Worm (Caenorhabditis elegans) whole organism, mixed stage, embryonic: ENCODE measurements around the gene klp-19.
A peak's percentile ranks its signal among the peaks of the same experiment; 100 is the strongest.

Source experiments
- M03D4.4 ChIP-seq: sonication (generic microtip); optimal IDR thresholded peaks from 2 replicates; lab custom pipeline; 2017; ENCODE audit warnings: mild to moderate bottlenecking, missing genetic modification characterization, missing compliant biosample characterization
- blmp-1 ChIP-seq: fragments of 150-350 bp; optimal IDR thresholded peaks from 2 replicates; lab custom pipeline; 2014; ENCODE audit warnings: missing biosample characterization, missing genetic modification characterization
- ceh-39 ChIP-seq: fragments of 150-350 bp; optimal IDR thresholded peaks from 2 replicates; lab custom pipeline; 2014; ENCODE audit warnings: missing biosample characterization, missing genetic modification characterization
- ceh-43 ChIP-seq: fragments of 200-800 bp; sonication (Bioruptor generic); optimal IDR thresholded peaks from 2 replicates; lab custom pipeline; 2018; ENCODE audit warnings: mild to moderate bottlenecking, missing genetic modification characterization, moderate library complexity, missing compliant biosample characterization
- ceh-83 ChIP-seq: fragments of 200-800 bp; sonication (Bioruptor generic); optimal IDR thresholded peaks from 2 replicates; lab custom pipeline; 2018; ENCODE audit warnings: mild to moderate bottlenecking, missing genetic modification characterization, missing compliant biosample characterization
- ces-1 ChIP-seq: fragments of 150-350 bp; optimal IDR thresholded peaks from 2 replicates; lab custom pipeline; 2014; ENCODE audit warnings: missing biosample characterization, missing genetic modification reagents, missing genetic modification characterization
- cnd-1 ChIP-seq: fragments of 200-800 bp; sonication (Bioruptor generic); optimal IDR thresholded peaks from 2 replicates; lab custom pipeline; 2018; ENCODE audit warnings: mild to moderate bottlenecking, missing genetic modification characterization, missing compliant biosample characterization
- elt-1 ChIP-seq: sonication (generic microtip); optimal IDR thresholded peaks from 2 replicates; lab custom pipeline; 2017; ENCODE audit warnings: missing genetic modification characterization, mild to moderate bottlenecking, missing compliant biosample characterization, antibody characterized with exemption, moderate library complexity, borderline replicate concordance; ENCODE audit not compliant: insufficient read depth
- elt-3 ChIP-seq: fragments of 150-350 bp; optimal IDR thresholded peaks from 2 replicates; lab custom pipeline; 2014; ENCODE audit warnings: missing biosample characterization, missing genetic modification characterization
- flh-1 ChIP-seq: fragments of 200-800 bp; sonication (Bioruptor generic); optimal IDR thresholded peaks from 2 replicates; lab custom pipeline; 2018; ENCODE audit warnings: mild to moderate bottlenecking, missing genetic modification characterization, moderate library complexity, missing compliant biosample characterization
- ham-2 ChIP-seq: fragments of 200-800 bp; sonication (Bioruptor generic); optimal IDR thresholded peaks from 2 replicates; lab custom pipeline; 2018; ENCODE audit warnings: mild to moderate bottlenecking, missing genetic modification characterization, missing compliant biosample characterization
- hlh-1 ChIP-seq: fragments of 150-350 bp; optimal IDR thresholded peaks from 2 replicates; lab custom pipeline; 2014; ENCODE audit warnings: missing biosample characterization, missing genetic modification reagents, missing genetic modification characterization
- lin-13 ChIP-seq: fragments of 150-350 bp; optimal IDR thresholded peaks from 2 replicates; lab custom pipeline; 2014; ENCODE audit warnings: missing biosample characterization, missing genetic modification characterization
- lin-32 ChIP-seq: fragments of 200-800 bp; sonication (Bioruptor generic); optimal IDR thresholded peaks from 2 replicates; lab custom pipeline; 2018; ENCODE audit warnings: mild to moderate bottlenecking, missing genetic modification characterization, missing compliant biosample characterization
- lsy-2 ChIP-seq: fragments of 150-350 bp; optimal IDR thresholded peaks from 2 replicates; lab custom pipeline; 2014; ENCODE audit warnings: missing biosample characterization, missing genetic modification characterization
- mab-5 ChIP-seq: fragments of 150-350 bp; optimal IDR thresholded peaks from 2 replicates; lab custom pipeline; 2014; ENCODE audit warnings: missing biosample characterization, missing genetic modification characterization
- mep-1 ChIP-seq: fragments of 150-350 bp; optimal IDR thresholded peaks from 2 replicates; lab custom pipeline; 2017; ENCODE audit warnings: missing biosample characterization, missing genetic modification reagents, missing genetic modification characterization, inconsistent platforms
- mls-2 ChIP-seq: sonication (generic microtip); optimal IDR thresholded peaks from 2 replicates; lab custom pipeline; 2016; ENCODE audit warnings: mild to moderate bottlenecking, missing genetic modification characterization, moderate library complexity, missing compliant biosample characterization
- nhr-2 ChIP-seq: fragments of 150-350 bp; optimal IDR thresholded peaks from 2 replicates; lab custom pipeline; 2014; ENCODE audit warnings: missing biosample characterization, missing genetic modification characterization
- nhr-237 ChIP-seq: fragments of 150-350 bp; optimal IDR thresholded peaks from 2 replicates; lab custom pipeline; 2014; ENCODE audit warnings: missing biosample characterization, missing genetic modification characterization
- nhr-28 ChIP-seq: fragments of 150-350 bp; optimal IDR thresholded peaks from 2 replicates; lab custom pipeline; 2014; ENCODE audit warnings: missing biosample characterization, missing genetic modification characterization
- nhr-76 ChIP-seq: sonication (generic microtip); optimal IDR thresholded peaks from 2 replicates; lab custom pipeline; 2017; ENCODE audit warnings: missing biosample characterization, missing genetic modification characterization
- sem-2 ChIP-seq: fragments of 200-800 bp; sonication (Bioruptor generic); optimal IDR thresholded peaks from 2 replicates; lab custom pipeline; 2018; ENCODE audit warnings: mild to moderate bottlenecking, missing genetic modification characterization, missing compliant biosample characterization
- snpc-4 ChIP-seq: fragments of 150-350 bp; optimal IDR thresholded peaks from 2 replicates; lab custom pipeline; 2014; ENCODE audit warnings: missing biosample characterization, missing genetic modification characterization
- sptf-1 ChIP-seq: sonication (generic microtip); optimal IDR thresholded peaks from 2 replicates; lab custom pipeline; 2017; ENCODE audit warnings: mild to moderate bottlenecking, missing genetic modification characterization, moderate library complexity, missing compliant biosample characterization
- tbx-8 ChIP-seq: fragments of 200-800 bp; sonication (Bioruptor generic); optimal IDR thresholded peaks from 2 replicates; lab custom pipeline; 2018; ENCODE audit warnings: mild to moderate bottlenecking, missing genetic modification characterization, moderate library complexity, missing compliant biosample characterization
- unc-120 ChIP-seq: sonication (generic microtip); optimal IDR thresholded peaks from 2 replicates; lab custom pipeline; 2017; ENCODE audit warnings: missing genetic modification characterization, missing compliant biosample characterization; ENCODE audit not compliant: poor library complexity, severe bottlenecking
- unc-39 ChIP-seq: fragments of 150-350 bp; optimal IDR thresholded peaks from 2 replicates; lab custom pipeline; 2014; ENCODE audit warnings: missing biosample characterization, missing genetic modification characterization
- unc-62 ChIP-seq: fragments of 150-350 bp; optimal IDR thresholded peaks from 2 replicates; lab custom pipeline; 2014; ENCODE audit warnings: missing biosample characterization, missing genetic modification reagents, missing genetic modification characterization
- zip-8 ChIP-seq: fragments of 150-350 bp; optimal IDR thresholded peaks from 2 replicates; lab custom pipeline; 2014; ENCODE audit warnings: missing biosample characterization, missing genetic modification characterization
- ztf-11 ChIP-seq: fragments of 150-350 bp; optimal IDR thresholded peaks from 2 replicates; lab custom pipeline; 2014; ENCODE audit warnings: missing biosample characterization, missing genetic modification characterization

Gene klp-19

DNA sequence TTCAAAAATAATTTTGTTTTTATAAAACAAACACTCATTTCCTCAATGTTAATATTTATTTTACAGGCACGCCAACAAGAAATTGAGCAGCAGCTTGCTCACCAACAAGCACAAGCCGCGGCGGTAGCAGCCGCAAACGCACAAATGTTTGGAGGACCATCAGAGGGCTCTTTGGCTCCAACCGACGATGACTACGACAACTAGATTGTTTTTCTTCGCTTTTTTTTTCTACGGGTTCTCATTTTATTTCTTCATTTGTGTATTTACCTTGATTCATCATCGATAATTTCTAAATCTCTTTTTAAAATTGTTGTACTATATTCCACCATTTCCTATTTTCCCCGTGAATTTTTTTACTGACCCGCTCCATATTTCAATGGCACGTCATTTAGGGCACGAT is 36.1 kb upstream of the klp-19 start, which contains the start of gene ife-1:
ife-1 (plus strand) TSS at position 301 of the 400 bp plus-strand sequence.
- TF ChIP-seq mab-5 (tag; lab: Kevin White, UChicago): no peak
- TF ChIP-seq snpc-4 (tag; lab: Kevin White, UChicago): no peak
- no peak for TF ChIP-seq sptf-1 (tag; lab: Kevin White, UChicago)
- TF ChIP-seq nhr-237: no peak
- TF ChIP-seq lin-32 (GFP tag; lab: Kevin White, UChicago): no peak
- no peak for TF ChIP-seq elt-1 (tag; lab: Kevin White, UChicago)
- TF ChIP-seq ceh-83 (GFP tag; lab: Kevin White, UChicago): no peak
- no peak for TF ChIP-seq sem-2 (GFP tag; lab: Kevin White, UChicago)
- TF ChIP-seq M03D4.4 (tag; lab: Kevin White, UChicago): no peak
- TF ChIP-seq ceh-39: no peak
- no peak for TF ChIP-seq nhr-2 (tag; lab: Kevin White, UChicago)

- TF ChIP-seq ceh-39 (no peak), ceh-43 (GFP tag; lab: Kevin White, UChicago) (no peak), tbx-8 (GFP tag; lab: Kevin White, UChicago) (no peak), ztf-11 (tag; lab: Kevin White, UChicago) (no peak), nhr-2 (tag; lab: Kevin White, UChicago) (no peak), ceh-83 (GFP tag; lab: Kevin White, UChicago) (no peak), snpc-4 (tag; lab: Kevin White, UChicago) (no peak), elt-1 (tag; lab: Kevin White, UChicago) (no peak), lin-32 (GFP tag; lab: Kevin White, UChicago) (no peak), unc-39 (no peak), zip-8 (tag; lab: Kevin White, UChicago) (no peak), cnd-1 (tag; lab: Kevin White, UChicago) (no peak), unc-120 (tag; lab: Kevin White, UChicago) (no peak), mab-5 (tag; lab: Kevin White, UChicago) (no peak), mls-2 (tag; lab: Kevin White, UChicago) (no peak)
These were observed 35.1 kb upstream of the klp-19 start, which contains the start of gene dro-1 for ce11 chrIII:13342079-13342734. Gene dro-1, plus strand, starts transcription at chrIII:13342684.

DNA sequence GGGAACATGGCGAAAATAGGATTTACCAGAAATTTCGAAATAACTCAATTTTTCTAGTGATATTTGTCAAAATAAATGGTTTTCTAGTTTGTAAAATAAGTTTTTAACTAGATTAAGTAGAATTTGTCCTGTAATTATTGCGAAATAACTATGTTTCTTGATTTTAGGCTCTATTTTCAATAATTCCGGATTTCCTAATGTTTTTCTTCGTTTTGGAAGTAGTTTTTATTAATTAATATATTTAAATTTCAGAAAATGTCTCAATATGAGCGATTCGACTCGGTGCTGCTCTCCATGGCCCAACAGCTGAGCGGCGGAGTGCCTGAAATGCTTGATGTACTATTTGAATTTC is 34.2 kb upstream of the klp-19 start, which contains the start of gene nud-1:
nud-1 (plus strand) TSS at position 253 of the 352 bp plus-strand sequence.
- TF ChIP-seq unc-39: no peak
- TF ChIP-seq unc-62 (GFP tag; lab: Kevin White, UChicago): no peak
- TF ChIP-seq hlh-1 (tag; lab: Kevin White, UChicago): no peak
- no peak for TF ChIP-seq cnd-1 (tag; lab: Kevin White, UChicago)
- TF ChIP-seq snpc-4 (tag; lab: Kevin White, UChicago): no peak
- no peak for TF ChIP-seq zip-8 (tag; lab: Kevin White, UChicago)
- no peak for TF ChIP-seq sem-2 (GFP tag; lab: Kevin White, UChicago)
- no peak for TF ChIP-seq M03D4.4 (tag; lab: Kevin White, UChicago)
- TF ChIP-seq ces-1 (GFP tag; lab: Kevin White, UChicago): no peak
- TF ChIP-seq mls-2 (tag; lab: Kevin White, UChicago): no peak
- TF ChIP-seq tbx-8 (GFP tag; lab: Kevin White, UChicago): no peak

- TF ChIP-seq zip-8 (tag; lab: Kevin White, UChicago) (no peak), ceh-43 (GFP tag; lab: Kevin White, UChicago) (no peak), unc-39 (no peak), tbx-8 (GFP tag; lab: Kevin White, UChicago) (no peak), sptf-1 (tag; lab: Kevin White, UChicago) (no peak), ces-1 (GFP tag; lab: Kevin White, UChicago) (peak; percentile 98), flh-1 (GFP tag; lab: Kevin White, UChicago) (no peak), ham-2 (peak; percentile 30), elt-1 (tag; lab: Kevin White, UChicago) (no peak)
These were observed 33.6 kb upstream of the klp-19 start for ce11 chrIII:13340504-13341274.

DNA sequence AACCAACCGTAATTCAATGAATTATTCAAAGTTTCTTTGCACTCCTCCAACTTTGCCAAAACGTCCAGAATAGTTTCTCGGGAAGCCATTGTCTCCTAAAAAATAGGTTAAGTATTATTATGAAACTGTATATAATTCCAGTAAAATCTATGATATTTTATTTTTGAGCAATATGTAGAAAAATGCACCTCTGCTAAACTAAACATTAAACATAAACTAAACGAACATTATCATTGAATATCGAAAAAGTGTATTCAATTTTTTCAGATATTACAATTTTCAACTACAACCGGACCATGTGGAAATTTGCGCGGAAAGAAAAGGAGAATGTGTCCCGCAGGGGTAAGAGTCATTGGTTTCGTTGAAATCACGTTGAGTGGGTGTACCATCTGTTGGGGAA is 32.6 kb upstream of the klp-19 start, which contains the start of gene F53A2.3:
F53A2.3 (minus strand) TSS at position 101 of the 400 bp plus-strand sequence.
- TF ChIP-seq elt-1 (tag; lab: Kevin White, UChicago) (no peak), elt-3 (tag; lab: Kevin White, UChicago) (no peak), ztf-11 (tag; lab: Kevin White, UChicago) (no peak), snpc-4 (tag; lab: Kevin White, UChicago) (no peak), ham-2 (no peak), lin-13 (no peak), flh-1 (GFP tag; lab: Kevin White, UChicago) (no peak), mep-1 (no peak), ceh-83 (GFP tag; lab: Kevin White, UChicago) (no peak), tbx-8 (GFP tag; lab: Kevin White, UChicago) (no peak), lsy-2 (tag; lab: Kevin White, UChicago) (no peak), blmp-1 (tag; lab: Kevin White, UChicago) (no peak), zip-8 (tag; lab: Kevin White, UChicago) (no peak), nhr-76 (tag; lab: Kevin White, UChicago) (no peak), nhr-237 (no peak), sem-2 (GFP tag; lab: Kevin White, UChicago) (no peak), nhr-28 (tag; lab: Kevin White, UChicago) (no peak), mab-5 (tag; lab: Kevin White, UChicago) (no peak)
